Worm (Caenorhabditis elegans) whole organism, mixed stage, embryonic: ENCODE results near the gene F59B2.14.

Source experiments
- M03D4.4 ChIP-seq: sonication (generic microtip); optimal IDR thresholded peaks from 2 replicates; lab custom pipeline; 2017; ENCODE audit warnings: mild to moderate bottlenecking, missing genetic modification characterization, missing compliant biosample characterization
- bed-3 ChIP-seq: fragments of 200-800 bp; sonication (Bioruptor generic); optimal IDR thresholded peaks from 3 replicates; lab custom pipeline; 2018; ENCODE audit warnings: mild to moderate bottlenecking, missing genetic modification characterization, moderate library complexity, missing compliant biosample characterization
- blmp-1 ChIP-seq: fragments of 150-350 bp; optimal IDR thresholded peaks from 2 replicates; lab custom pipeline; 2014; ENCODE audit warnings: missing biosample characterization, missing genetic modification characterization
- ceh-39 ChIP-seq: fragments of 150-350 bp; optimal IDR thresholded peaks from 2 replicates; lab custom pipeline; 2014; ENCODE audit warnings: missing biosample characterization, missing genetic modification characterization
- ceh-83 ChIP-seq: fragments of 200-800 bp; sonication (Bioruptor generic); optimal IDR thresholded peaks from 2 replicates; lab custom pipeline; 2018; ENCODE audit warnings: mild to moderate bottlenecking, missing genetic modification characterization, missing compliant biosample characterization
- ces-1 ChIP-seq: fragments of 150-350 bp; optimal IDR thresholded peaks from 2 replicates; lab custom pipeline; 2014; ENCODE audit warnings: missing biosample characterization, missing genetic modification reagents, missing genetic modification characterization
- cnd-1 ChIP-seq: fragments of 200-800 bp; sonication (Bioruptor generic); optimal IDR thresholded peaks from 2 replicates; lab custom pipeline; 2018; ENCODE audit warnings: mild to moderate bottlenecking, missing genetic modification characterization, missing compliant biosample characterization
- drap-1 ChIP-seq: fragments of 200-800 bp; sonication (Bioruptor generic); optimal IDR thresholded peaks from 3 replicates; lab custom pipeline; 2018; ENCODE audit warnings: mild to moderate bottlenecking, missing genetic modification characterization, missing compliant biosample characterization
- elt-1 ChIP-seq: sonication (generic microtip); optimal IDR thresholded peaks from 2 replicates; lab custom pipeline; 2017; ENCODE audit warnings: missing genetic modification characterization, mild to moderate bottlenecking, missing compliant biosample characterization, antibody characterized with exemption, moderate library complexity, borderline replicate concordance; ENCODE audit not compliant: insufficient read depth
- flh-1 ChIP-seq: fragments of 200-800 bp; sonication (Bioruptor generic); optimal IDR thresholded peaks from 2 replicates; lab custom pipeline; 2018; ENCODE audit warnings: mild to moderate bottlenecking, missing genetic modification characterization, moderate library complexity, missing compliant biosample characterization
- ham-2 ChIP-seq: fragments of 200-800 bp; sonication (Bioruptor generic); optimal IDR thresholded peaks from 2 replicates; lab custom pipeline; 2018; ENCODE audit warnings: mild to moderate bottlenecking, missing genetic modification characterization, missing compliant biosample characterization
- hlh-1 ChIP-seq: fragments of 150-350 bp; optimal IDR thresholded peaks from 2 replicates; lab custom pipeline; 2014; ENCODE audit warnings: missing biosample characterization, missing genetic modification reagents, missing genetic modification characterization
- lin-13 ChIP-seq: fragments of 150-350 bp; optimal IDR thresholded peaks from 2 replicates; lab custom pipeline; 2014; ENCODE audit warnings: missing biosample characterization, missing genetic modification characterization
- lin-32 ChIP-seq: fragments of 200-800 bp; sonication (Bioruptor generic); optimal IDR thresholded peaks from 2 replicates; lab custom pipeline; 2018; ENCODE audit warnings: mild to moderate bottlenecking, missing genetic modification characterization, missing compliant biosample characterization
- lsy-2 ChIP-seq: fragments of 150-350 bp; optimal IDR thresholded peaks from 2 replicates; lab custom pipeline; 2014; ENCODE audit warnings: missing biosample characterization, missing genetic modification characterization
- mab-5 ChIP-seq: fragments of 150-350 bp; optimal IDR thresholded peaks from 2 replicates; lab custom pipeline; 2014; ENCODE audit warnings: missing biosample characterization, missing genetic modification characterization
- mep-1 ChIP-seq: fragments of 150-350 bp; optimal IDR thresholded peaks from 2 replicates; lab custom pipeline; 2017; ENCODE audit warnings: missing biosample characterization, missing genetic modification reagents, missing genetic modification characterization, inconsistent platforms
- mls-2 ChIP-seq: sonication (generic microtip); optimal IDR thresholded peaks from 2 replicates; lab custom pipeline; 2016; ENCODE audit warnings: mild to moderate bottlenecking, missing genetic modification characterization, moderate library complexity, missing compliant biosample characterization
- nhr-2 ChIP-seq: fragments of 150-350 bp; optimal IDR thresholded peaks from 2 replicates; lab custom pipeline; 2014; ENCODE audit warnings: missing biosample characterization, missing genetic modification characterization
- nhr-28 ChIP-seq: fragments of 150-350 bp; optimal IDR thresholded peaks from 2 replicates; lab custom pipeline; 2014; ENCODE audit warnings: missing biosample characterization, missing genetic modification characterization
- nhr-76 ChIP-seq: sonication (generic microtip); optimal IDR thresholded peaks from 2 replicates; lab custom pipeline; 2017; ENCODE audit warnings: missing biosample characterization, missing genetic modification characterization
- pha-4 ChIP-seq: fragments of 150-350 bp; optimal IDR thresholded peaks from 2 replicates; lab custom pipeline; 2018; ENCODE audit warnings: missing biosample characterization, missing genetic modification reagents, missing genetic modification characterization
- sem-2 ChIP-seq: fragments of 200-800 bp; sonication (Bioruptor generic); optimal IDR thresholded peaks from 2 replicates; lab custom pipeline; 2018; ENCODE audit warnings: mild to moderate bottlenecking, missing genetic modification characterization, missing compliant biosample characterization
- snpc-4 ChIP-seq: fragments of 150-350 bp; optimal IDR thresholded peaks from 2 replicates; lab custom pipeline; 2014; ENCODE audit warnings: missing biosample characterization, missing genetic modification characterization
- sptf-1 ChIP-seq: sonication (generic microtip); optimal IDR thresholded peaks from 2 replicates; lab custom pipeline; 2017; ENCODE audit warnings: mild to moderate bottlenecking, missing genetic modification characterization, moderate library complexity, missing compliant biosample characterization
- tbx-8 ChIP-seq: fragments of 200-800 bp; sonication (Bioruptor generic); optimal IDR thresholded peaks from 2 replicates; lab custom pipeline; 2018; ENCODE audit warnings: mild to moderate bottlenecking, missing genetic modification characterization, moderate library complexity, missing compliant biosample characterization
- unc-120 ChIP-seq: sonication (generic microtip); optimal IDR thresholded peaks from 2 replicates; lab custom pipeline; 2017; ENCODE audit warnings: missing genetic modification characterization, missing compliant biosample characterization; ENCODE audit not compliant: poor library complexity, severe bottlenecking
- unc-39 ChIP-seq: fragments of 150-350 bp; optimal IDR thresholded peaks from 2 replicates; lab custom pipeline; 2014; ENCODE audit warnings: missing biosample characterization, missing genetic modification characterization
- zip-8 ChIP-seq: fragments of 150-350 bp; optimal IDR thresholded peaks from 2 replicates; lab custom pipeline; 2014; ENCODE audit warnings: missing biosample characterization, missing genetic modification characterization

Gene F59B2.14

DNA sequence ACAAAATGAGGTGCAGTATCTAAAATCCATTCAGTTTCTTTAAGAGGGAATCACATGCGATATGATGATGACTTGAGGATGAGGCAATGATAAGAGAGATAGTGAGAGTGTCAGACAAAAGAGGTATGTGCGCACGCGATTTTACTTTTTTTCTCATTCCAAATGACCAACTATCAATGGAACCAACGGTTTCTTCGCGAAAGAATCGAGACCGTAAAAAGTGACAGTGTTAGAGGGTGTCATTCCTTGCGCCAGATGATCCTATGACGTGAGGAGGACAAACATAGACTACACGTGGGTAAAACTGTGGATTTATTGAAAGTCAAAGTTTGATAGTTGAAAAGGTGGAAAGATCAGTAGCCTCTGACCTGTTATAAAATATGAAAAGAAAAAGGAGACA is 38.6 kb downstream of the F59B2.14 start:
- no peak for TF ChIP-seq cnd-1 (tag; lab: Kevin White, UChicago)
- TF ChIP-seq nhr-2 (tag; lab: Kevin White, UChicago), result no peak

DNA sequence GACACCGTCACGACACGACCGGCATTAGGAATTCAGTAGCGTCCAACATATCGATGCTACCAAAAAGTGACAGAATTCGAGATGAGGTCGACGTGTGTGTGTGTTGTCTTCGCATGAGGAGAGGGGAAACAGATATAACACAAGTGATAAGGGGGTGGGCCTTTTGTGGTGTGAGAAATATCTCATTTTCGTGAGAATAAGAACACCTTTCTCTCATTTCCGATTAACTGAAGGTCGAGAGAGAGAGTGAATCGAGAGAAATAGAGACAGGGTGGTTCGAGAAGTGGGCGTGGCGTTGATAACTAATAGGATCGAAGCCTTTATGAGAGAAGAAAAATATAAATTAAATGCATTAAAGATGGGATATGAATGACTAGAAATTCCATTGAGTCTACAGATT is 39.3 kb downstream of the F59B2.14 start:
- TF ChIP-seq pha-4 (no peak), elt-1 (tag; lab: Kevin White, UChicago) (no peak), mab-5 (tag; lab: Kevin White, UChicago) (no peak), nhr-76 (tag; lab: Kevin White, UChicago) (no peak), mep-1 (tag; lab: Kevin White, UChicago) (no peak), mls-2 (tag; lab: Kevin White, UChicago) (no peak), ces-1 (GFP tag; lab: Kevin White, UChicago) (no peak), nhr-28 (tag; lab: Kevin White, UChicago) (no peak), drap-1 (no peak), unc-39 (tag; lab: Kevin White, UChicago) (no peak), lsy-2 (tag; lab: Kevin White, UChicago) (no peak), lin-32 (GFP tag; lab: Kevin White, UChicago) (no peak), tbx-8 (GFP tag; lab: Kevin White, UChicago) (no peak), lin-13 (no peak)
- TF ChIP-seq, all 35 proteins: peak for 0

DNA sequence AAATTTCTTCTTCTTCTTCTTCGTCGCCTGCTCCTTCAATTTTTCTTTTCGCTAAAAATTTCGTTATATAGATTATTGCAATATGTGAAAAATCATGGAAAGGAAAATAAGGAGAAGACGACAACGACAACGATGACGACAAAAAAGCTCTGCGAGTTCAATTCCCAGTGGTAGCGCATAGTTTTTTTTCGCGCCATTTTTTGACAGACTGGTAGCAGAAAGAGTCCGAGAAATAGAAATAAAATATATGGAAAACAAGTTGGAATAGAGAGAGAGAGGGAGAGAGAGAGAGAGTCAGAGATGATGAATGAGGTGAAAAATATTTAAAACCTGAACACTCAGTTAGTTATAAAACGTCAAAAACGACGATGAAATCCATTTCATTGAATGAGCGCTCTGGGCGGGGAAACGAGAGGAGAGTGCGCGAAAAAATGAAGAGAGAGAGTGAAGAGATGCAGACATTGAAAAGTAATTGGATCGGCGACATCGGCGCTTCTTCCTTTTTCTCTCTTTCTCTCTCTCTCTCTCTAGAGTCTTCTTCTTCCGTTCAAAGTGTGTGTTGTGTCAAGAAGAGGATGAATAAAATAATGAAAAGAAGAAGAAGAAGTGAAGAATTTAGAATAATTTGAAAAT is 40.5 kb downstream of the F59B2.14 start, which contains the start of gene pde-2:
pde-2 (minus strand) TSS at position 51 of the 633 bp plus-strand sequence.
- peak; percentile 97 for TF ChIP-seq ces-1 (GFP tag; lab: Kevin White, UChicago)
- TF ChIP-seq nhr-2 (tag; lab: Kevin White, UChicago), result no peak
- peak; percentile 29 for TF ChIP-seq lsy-2 (tag; lab: Kevin White, UChicago)
- TF ChIP-seq snpc-4, result no peak
- TF ChIP-seq mls-2 (tag; lab: Kevin White, UChicago), result no peak
- TF ChIP-seq zip-8 (tag; lab: Kevin White, UChicago), result no peak
- TF ChIP-seq, all 35 proteins: peak for 2

DNA sequence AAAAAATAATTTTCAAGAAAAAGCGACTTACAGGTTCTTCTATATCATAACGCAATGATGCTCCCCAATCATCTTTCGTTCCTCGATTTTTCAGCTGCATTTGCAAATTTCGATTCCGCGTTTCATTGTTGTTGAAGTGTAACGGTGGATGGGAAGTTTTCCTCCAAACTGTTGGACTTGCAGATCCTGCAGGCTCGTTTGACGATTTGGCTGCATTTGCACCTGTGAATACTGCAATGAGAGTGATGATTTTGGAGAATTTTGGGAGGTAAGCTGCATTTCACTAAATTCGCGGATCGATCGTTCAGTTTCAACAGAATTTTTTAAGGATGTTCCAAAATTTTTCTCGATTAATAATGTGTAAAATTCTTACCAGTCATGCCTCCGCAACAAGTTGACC is 41.5 kb downstream of the F59B2.14 start:
- TF ChIP-seq hlh-1 (tag; lab: Kevin White, UChicago) (no peak), blmp-1 (tag; lab: Kevin White, UChicago) (no peak), M03D4.4 (tag; lab: Kevin White, UChicago) (no peak), cnd-1 (tag; lab: Kevin White, UChicago) (no peak), lsy-2 (tag; lab: Kevin White, UChicago) (no peak), mab-5 (tag; lab: Kevin White, UChicago) (no peak), nhr-28 (tag; lab: Kevin White, UChicago) (no peak)

DNA sequence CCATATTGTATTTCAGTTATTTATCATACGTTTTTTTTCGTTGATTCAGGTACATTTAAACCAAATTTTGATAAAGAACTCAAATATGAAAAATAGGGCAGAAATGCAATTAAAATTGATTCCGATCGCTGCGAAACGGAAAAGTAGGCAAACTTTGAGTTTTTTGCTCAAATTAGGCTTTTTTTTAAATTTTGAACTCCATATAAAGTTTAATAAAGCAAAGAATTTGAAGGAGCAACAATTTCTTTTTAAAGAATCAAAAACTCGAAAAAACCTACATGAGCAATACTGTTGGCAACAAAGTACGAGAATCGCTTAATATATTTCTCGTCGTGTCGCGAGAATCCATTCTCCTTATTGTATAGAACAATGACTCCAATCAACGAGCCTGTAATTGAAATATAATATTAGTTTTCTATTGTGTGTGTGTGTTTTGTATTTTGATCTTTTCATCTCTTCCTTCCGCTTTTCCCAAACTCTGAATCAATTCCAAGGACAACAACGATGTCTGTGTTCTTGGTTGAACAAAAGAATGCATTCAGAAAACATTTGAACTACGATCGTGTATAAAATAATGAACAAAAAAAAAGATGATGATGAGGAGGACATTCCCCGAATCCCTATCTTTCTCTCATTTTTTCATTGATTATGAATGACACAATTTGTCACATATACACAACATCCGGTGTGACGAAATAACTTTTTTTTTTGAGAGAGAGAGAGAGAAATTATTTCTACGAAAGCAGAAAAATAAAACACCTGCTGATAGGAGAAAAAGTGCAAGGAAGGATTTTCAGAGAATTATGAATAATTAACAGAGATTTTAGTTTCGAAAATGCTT is 43.7 kb downstream of the F59B2.14 start:
- TF ChIP-seq pha-4 (no peak), nhr-28 (tag; lab: Kevin White, UChicago) (no peak), ceh-83 (GFP tag; lab: Kevin White, UChicago) (no peak), sptf-1 (no peak), flh-1 (GFP tag; lab: Kevin White, UChicago) (no peak), bed-3 (GFP tag; lab: Kevin White, UChicago) (no peak), M03D4.4 (tag; lab: Kevin White, UChicago) (no peak), unc-120 (tag; lab: Kevin White, UChicago) (no peak), blmp-1 (tag; lab: Kevin White, UChicago) (no peak), tbx-8 (GFP tag; lab: Kevin White, UChicago) (no peak), ces-1 (GFP tag; lab: Kevin White, UChicago) (no peak), ham-2 (GFP tag; lab: Kevin White, UChicago) (no peak), snpc-4 (no peak), elt-1 (tag; lab: Kevin White, UChicago) (no peak), unc-39 (tag; lab: Kevin White, UChicago) (no peak), lin-32 (GFP tag; lab: Kevin White, UChicago) (no peak), hlh-1 (tag; lab: Kevin White, UChicago) (no peak), sem-2 (GFP tag; lab: Kevin White, UChicago) (no peak), ceh-39 (no peak)
